Fruit fly (Drosophila melanogaster): ENCODE data around the gene CG32829.

DNA sequence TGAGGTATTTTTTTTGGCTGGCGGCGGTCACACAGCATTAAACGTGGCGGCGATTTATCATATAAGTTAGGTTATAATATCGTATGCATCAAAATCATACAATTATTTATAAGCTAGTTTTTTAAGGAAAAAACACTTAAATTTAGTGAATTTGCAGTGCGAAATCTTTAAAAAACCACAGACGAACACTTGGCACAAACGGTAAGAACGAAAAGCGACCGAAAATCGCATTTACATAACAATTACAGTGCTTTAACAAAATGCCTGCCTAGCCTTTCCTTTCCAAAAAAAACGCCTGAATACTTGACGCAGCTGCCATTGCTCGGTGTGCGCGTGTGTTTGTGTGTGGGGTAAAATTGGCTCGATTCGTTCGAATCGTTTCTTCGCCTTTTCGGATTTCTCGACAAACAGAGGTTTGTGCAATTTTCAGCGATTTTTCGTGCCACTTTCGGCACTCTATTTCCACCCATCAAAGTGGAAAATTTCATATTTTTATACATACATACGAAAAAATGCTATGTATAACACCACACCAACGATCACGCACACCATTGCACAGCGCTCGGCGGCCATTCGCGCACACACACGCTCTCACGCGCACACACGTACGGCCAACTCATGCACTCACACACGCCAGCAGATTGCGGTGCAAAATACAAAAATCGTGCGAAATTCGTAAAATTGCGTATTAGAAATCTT lies 4.6 kb upstream of the CG32829 start, which contains the start of gene Hrb27C:
- TF ChIP-seq insv (optimal IDR thresholded peaks at IDR 0.05), result no peak
- no peak for TF ChIP-seq ttk (optimal IDR thresholded peaks at IDR 0.05)
- TF ChIP-seq psq (optimal IDR thresholded peaks at IDR 0.05), result no peak

All from Kc167 (cell line).